ENCODE assay signal across 4 fruit fly cellular contexts in the genomic region with DNA sequence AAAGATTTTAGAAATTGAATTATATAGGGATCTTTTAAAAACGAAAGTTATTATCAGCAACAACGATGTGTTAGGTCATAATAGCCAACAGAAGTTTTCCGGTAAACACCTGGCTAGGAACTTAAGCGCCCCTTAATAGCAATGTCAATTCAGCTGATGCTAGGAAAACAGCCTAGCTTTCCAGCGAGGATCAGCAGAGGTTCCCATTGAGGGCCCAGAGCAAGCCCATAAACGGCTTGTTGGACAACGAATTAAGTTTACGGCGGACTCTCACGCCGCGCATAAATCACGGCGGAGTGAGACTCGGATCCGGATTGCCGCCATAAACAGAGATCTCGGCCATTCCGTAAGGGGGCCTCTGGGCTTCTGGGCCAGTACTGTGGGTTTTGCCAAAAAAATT.
TF ChIP-seq lines count a peak whose summit lies in the region.

No protein-coding gene starts in this region.

- no peak for TF ChIP-seq CTCF in whole organism, embryonic (GFP tag; optimal IDR thresholded peaks at IDR 0.05; lab: Kevin White, UChicago)

TF ChIP-seq in whole organism, adult, 20 proteins besides CTCF, POLR2A, EP300 and RAD21:
- TF ChIP-seq CG5204 (GFP tag; optimal IDR thresholded peaks at IDR 0.05; lab: Kevin White, UChicago): no peak
- TF ChIP-seq pad (GFP tag; optimal IDR thresholded peaks at IDR 0.05; lab: Kevin White, UChicago): no peak
- no peak for TF ChIP-seq tj (GFP tag; optimal IDR thresholded peaks at IDR 0.05; lab: Kevin White, UChicago)
- TF ChIP-seq Mnt (GFP tag; optimal IDR thresholded peaks at IDR 0.05; lab: Kevin White, UChicago): no peak
- no peak for TF ChIP-seq cnc (optimal IDR thresholded peaks at IDR 0.05; lab: Kevin White, UChicago)
- no peak for TF ChIP-seq Clk (GFP tag; optimal IDR thresholded peaks at IDR 0.05; lab: Kevin White, UChicago)
- peak; percentile 29 for TF ChIP-seq CG33017 (tag; optimal IDR thresholded peaks at IDR 0.05; lab: Kevin White, UChicago)
- no peak for TF ChIP-seq CG14711 (tag; optimal IDR thresholded peaks at IDR 0.05; lab: Kevin White, UChicago)
- TF ChIP-seq CG11617 (GFP tag; optimal IDR thresholded peaks at IDR 0.05; lab: Kevin White, UChicago): peak; percentile 39
- no peak for TF ChIP-seq bab1 (GFP tag; optimal IDR thresholded peaks at IDR 0.05; lab: Kevin White, UChicago)
- no peak for TF ChIP-seq CG1620 (GFP tag; optimal IDR thresholded peaks at IDR 0.05; lab: Kevin White, UChicago)
- TF ChIP-seq CG7045 (GFP tag; optimal IDR thresholded peaks at IDR 0.05; lab: Kevin White, UChicago): peak; percentile 62
- TF ChIP-seq Hr96 (GFP tag; optimal IDR thresholded peaks at IDR 0.05; lab: Kevin White, UChicago): no peak
- TF ChIP-seq kay (GFP tag; lab: Kevin White, UChicago; ENCODE audit: borderline replicate concordance): no peak
- TF ChIP-seq CG12768 (GFP tag; optimal IDR thresholded peaks at IDR 0.05; lab: Kevin White, UChicago): peak; percentile 37
- peak; percentile 54 for TF ChIP-seq cic (GFP tag; optimal IDR thresholded peaks at IDR 0.05; lab: Kevin White, UChicago)
- TF ChIP-seq CG7101 (tag; optimal IDR thresholded peaks at IDR 0.05; lab: Kevin White, UChicago): peak; percentile 38
- no peak for TF ChIP-seq ovo (GFP tag; optimal IDR thresholded peaks at IDR 0.05; lab: Kevin White, UChicago)
- TF ChIP-seq toe (GFP tag; optimal IDR thresholded peaks at IDR 0.05; lab: Kevin White, UChicago): no peak

TF ChIP-seq in whole organism, embryonic, 481 proteins besides CTCF, POLR2A, EP300 and RAD21:
- TF ChIP-seq gsb-n (tag; optimal IDR thresholded peaks at IDR 0.05; lab: Kevin White, UChicago) (no peak), ind (GFP tag; optimal IDR thresholded peaks at IDR 0.05; lab: Kevin White, UChicago) (no peak), Mrtf (GFP tag; IDR thresholded peaks at IDR 0.05; lab: Robert Waterston, UW) (no peak), CG1647 (GFP tag; optimal IDR thresholded peaks at IDR 0.05; lab: Kevin White, UChicago) (no peak), Ptx1 (GFP tag; IDR thresholded peaks at IDR 0.05; lab: Robert Waterston, UW) (0 out of 2 replicates have a peak, but pooled peaks have one; percentile 16), Lpt (GFP tag; optimal IDR thresholded peaks at IDR 0.05; lab: Kevin White, UChicago) (no peak), CG18764 (GFP tag; optimal IDR thresholded peaks at IDR 0.05; lab: Kevin White, UChicago) (no peak), Ets65A (GFP tag; lab: Kevin White, UChicago) (peak; percentile 86), CG17328 (GFP tag; IDR thresholded peaks at IDR 0.05; lab: Robert Waterston, UW) (no peak), z (GFP tag; IDR thresholded peaks at IDR 0.05; lab: Robert Waterston, UW) (no peak), CG8290 (GFP tag; optimal IDR thresholded peaks at IDR 0.05; lab: Kevin White, UChicago) (no peak), CG8290 (tag; optimal IDR thresholded peaks at IDR 0.05; lab: Kevin White, UChicago) (peak in 1 of 2 experiments; percentile 24), sens (GFP tag; lab: Kevin White, UChicago) (no peak), CG3407 (GFP tag; optimal IDR thresholded peaks at IDR 0.05; lab: Kevin White, UChicago) (no peak), run (tag; optimal IDR thresholded peaks at IDR 0.05; lab: Kevin White, UChicago) (no peak), CG14667 (GFP tag; IDR thresholded peaks at IDR 0.05; lab: Robert Waterston, UW) (no peak), phol (tag; optimal IDR thresholded peaks at IDR 0.05; lab: Kevin White, UChicago) (no peak), gt (GFP tag; IDR thresholded peaks at IDR 0.05; lab: Robert Waterston, UW) (no peak), Gsc (GFP tag; IDR thresholded peaks at IDR 0.05; lab: Robert Waterston, UW) (no peak), ara (GFP tag; IDR thresholded peaks at IDR 0.05; lab: Robert Waterston, UW) (no peak)

TF ChIP-seq in whole organism, prepupa, 60 proteins besides CTCF, POLR2A, EP300 and RAD21:
- TF ChIP-seq Eip78C (GFP tag; lab: Kevin White, UChicago) (no peak), CG6163 (GFP tag; IDR thresholded peaks at IDR 0.05; lab: Robert Waterston, UW) (0 out of 3 replicates have a peak, but pooled peaks have one; percentile 13), Smox (GFP tag; optimal IDR thresholded peaks at IDR 0.05; lab: Kevin White, UChicago) (no peak)

TF ChIP-seq in whole organism, wandering third instar larva, 38 proteins besides CTCF, POLR2A, EP300 and RAD21:
- TF ChIP-seq GATAd (GFP tag; optimal IDR thresholded peaks at IDR 0.05; lab: Kevin White, UChicago) (no peak), OdsH (GFP tag; optimal IDR thresholded peaks at IDR 0.05; lab: Kevin White, UChicago) (peak; percentile 7), Abd-B (GFP tag; optimal IDR thresholded peaks at IDR 0.05; lab: Kevin White, UChicago) (no peak), Sp1 (GFP tag; optimal IDR thresholded peaks at IDR 0.05; lab: Kevin White, UChicago) (peak; percentile 5), h (GFP tag; optimal IDR thresholded peaks at IDR 0.05; lab: Kevin White, UChicago) (peak; percentile 3), Hr83 (GFP tag; optimal IDR thresholded peaks at IDR 0.05; lab: Kevin White, UChicago; ENCODE audit: poor library complexity, severe bottlenecking) (no peak), Vsx2 (GFP tag; optimal IDR thresholded peaks at IDR 0.05; lab: Kevin White, UChicago; ENCODE audit: partially characterized antibody) (no peak), br (GFP tag; optimal IDR thresholded peaks at IDR 0.05; lab: Kevin White, UChicago) (no peak)
